Worm (Caenorhabditis elegans) whole organism, L4 larva: ENCODE data around the gene F55F10.3.

ENCODE experiments used
- D1046.2 ChIP-seq: fragments of 200-800 bp; sonication (Bioruptor generic); IDR thresholded peaks from 2 replicates; pipeline ENCODE4 v1.3.6; 2022; ENCODE audit warnings: missing genetic modification characterization, missing compliant biosample characterization
- F10B5.3 ChIP-seq: sonication (generic microtip); optimal IDR thresholded peaks from 2 replicates; lab custom pipeline; 2016; ENCODE audit warnings: mild to moderate bottlenecking, missing genetic modification characterization, missing compliant biosample characterization
- R02D3.7 ChIP-seq: fragments of 150-350 bp; sonication (generic microtip); optimal IDR thresholded peaks from 3 replicates; lab custom pipeline; 2014; ENCODE audit warnings: missing biosample characterization, missing genetic modification characterization
- Y48G9A.11 ChIP-seq: fragments of 200-800 bp; sonication (Bioruptor generic); IDR thresholded peaks from 2 replicates; pipeline ENCODE4 v1.3.6; 2022; ENCODE audit warnings: missing genetic modification reagents, missing genetic modification characterization, missing compliant biosample characterization
- Y75B8A.6 ChIP-seq: fragments of 200-800 bp; sonication (Bioruptor generic); IDR thresholded peaks from 2 replicates; pipeline ENCODE4 v1.3.6; 2022; ENCODE audit warnings: missing genetic modification reagents, missing genetic modification characterization, missing compliant biosample characterization
- aha-1 ChIP-seq: fragments of 150-350 bp; peaks from one replicate; lab custom pipeline; 2014; ENCODE audit warnings: missing biosample characterization, missing genetic modification characterization
- aly-2 ChIP-seq: sonication (generic microtip); optimal IDR thresholded peaks from 2 replicates; lab custom pipeline; 2018; ENCODE audit warnings: missing biosample characterization, missing genetic modification characterization
- attf-4 ChIP-seq: sonication (generic microtip); optimal IDR thresholded peaks from 3 replicates; lab custom pipeline; 2017; ENCODE audit warnings: missing biosample characterization, missing genetic modification characterization
- ceh-32 ChIP-seq: sonication (generic microtip); optimal IDR thresholded peaks from 2 replicates; lab custom pipeline; 2016; ENCODE audit warnings: mild to moderate bottlenecking, missing genetic modification characterization, missing compliant biosample characterization; ENCODE audit not compliant: poor library complexity
- ctbp-1 ChIP-seq: fragments of 200-800 bp; sonication (Bioruptor generic); IDR thresholded peaks from 2 replicates; pipeline ENCODE4 v1.3.6; 2022; ENCODE audit warnings: missing genetic modification reagents, missing genetic modification characterization, missing compliant biosample characterization
- daf-16 ChIP-seq, 3 experiments: sonication (generic microtip); optimal IDR thresholded peaks; 2 replicates each; lab custom pipeline; 2016 to 2017; ENCODE audit warnings: missing genetic modification characterization in 3 of 3, missing genetic modification reagents in 3 of 3, mild to moderate bottlenecking in 2 of 3, missing compliant biosample characterization in 2 of 3, missing biosample characterization in 1 of 3, moderate library complexity in 1 of 3
- daf-19 ChIP-seq: fragments of 200-800 bp; sonication (Bioruptor generic); conservative IDR thresholded peaks from 2 replicates; pipeline ENCODE4 v1.3.6; 2022; ENCODE audit warnings: missing genetic modification characterization, missing compliant biosample characterization
- dmd-6 ChIP-seq: fragments of 200-800 bp; sonication (Bioruptor generic); IDR thresholded peaks from 2 replicates; pipeline ENCODE4 v1.3.6; 2022; ENCODE audit warnings: missing genetic modification reagents, missing genetic modification characterization, missing compliant biosample characterization
- dmd-9 ChIP-seq: fragments of 200-800 bp; sonication (Bioruptor generic); IDR thresholded peaks from 2 replicates; pipeline ENCODE4 v1.3.6; 2022; ENCODE audit warnings: missing genetic modification reagents, missing genetic modification characterization, missing compliant biosample characterization
- dpl-1 ChIP-seq: fragments of 150-350 bp; optimal IDR thresholded peaks from 2 replicates; lab custom pipeline; 2014; ENCODE audit warnings: missing biosample characterization, missing genetic modification reagents, missing genetic modification characterization
- fkh-10 ChIP-seq: fragments of 150-350 bp; optimal IDR thresholded peaks from 2 replicates; lab custom pipeline; 2014; ENCODE audit warnings: missing biosample characterization, missing genetic modification reagents, missing genetic modification characterization
- hif-1 ChIP-seq, 2 experiments: sonication (generic microtip); optimal IDR thresholded peaks; 2 replicates each; lab custom pipeline; 2016 to 2017; ENCODE audit warnings: missing compliant biosample characterization in 2 of 2, missing genetic modification characterization in 2 of 2, missing genetic modification reagents in 2 of 2, missing genotype in 2 of 2, mild to moderate bottlenecking in 1 of 2
- hmg-1.1 ChIP-seq: fragments of 200-800 bp; sonication (Bioruptor generic); IDR thresholded peaks from 2 replicates; pipeline ENCODE4 v1.3.6; 2022; ENCODE audit warnings: missing genetic modification reagents, missing genetic modification characterization, missing compliant biosample characterization
- lin-39 ChIP-seq: fragments of 150-350 bp; optimal IDR thresholded peaks from 2 replicates; lab custom pipeline; 2014; ENCODE audit warnings: missing biosample characterization, missing genetic modification reagents, missing genetic modification characterization
- lir-3 ChIP-seq: sonication (generic microtip); optimal IDR thresholded peaks from 2 replicates; lab custom pipeline; 2016; ENCODE audit warnings: mild to moderate bottlenecking, missing genetic modification characterization, missing compliant biosample characterization
- mdt-29 ChIP-seq: fragments of 200-800 bp; sonication (Bioruptor generic); IDR thresholded peaks from 2 replicates; pipeline ENCODE4 v1.3.6; 2022; ENCODE audit warnings: missing genetic modification reagents, missing genetic modification characterization, missing compliant biosample characterization
- mxl-2 ChIP-seq: fragments of 200-800 bp; sonication (Bioruptor generic); conservative IDR thresholded peaks from 2 replicates; pipeline ENCODE4 v1.3.6; 2022; ENCODE audit warnings: missing genetic modification reagents, missing genetic modification characterization, missing compliant biosample characterization
- nhr-11 ChIP-seq: fragments of 150-350 bp; optimal IDR thresholded peaks from 2 replicates; lab custom pipeline; 2014; ENCODE audit warnings: missing biosample characterization, missing genetic modification characterization
- nhr-28 ChIP-seq: fragments of 150-350 bp; optimal IDR thresholded peaks from 2 replicates; lab custom pipeline; 2014; ENCODE audit warnings: missing biosample characterization, missing genetic modification characterization
- nhr-41 ChIP-seq: fragments of 200-800 bp; sonication (Bioruptor generic); IDR thresholded peaks from 2 replicates; pipeline ENCODE4 v1.3.6; 2022; ENCODE audit warnings: missing genetic modification reagents, missing genetic modification characterization, missing compliant biosample characterization
- pqm-1 ChIP-seq: sonication (generic microtip); optimal IDR thresholded peaks from 2 replicates; lab custom pipeline; 2017; ENCODE audit warnings: missing biosample characterization, missing genetic modification characterization
- set-16 ChIP-seq: fragments of 200-800 bp; sonication (Bioruptor generic); IDR thresholded peaks from 2 replicates; pipeline ENCODE4 v1.3.6; 2022; ENCODE audit warnings: missing genetic modification reagents, missing genetic modification characterization, missing compliant biosample characterization
- skn-1 ChIP-seq: fragments of 150-350 bp; optimal IDR thresholded peaks from 2 replicates; lab custom pipeline; 2014; ENCODE audit warnings: missing biosample characterization, missing genetic modification characterization
- spr-3 ChIP-seq: fragments of 200-800 bp; sonication (Bioruptor generic); optimal IDR thresholded peaks from 2 replicates; lab custom pipeline; 2018; ENCODE audit warnings: mild to moderate bottlenecking, missing genetic modification characterization, missing compliant biosample characterization
- zfp-2 ChIP-seq: sonication (generic microtip); optimal IDR thresholded peaks from 2 replicates; lab custom pipeline; 2016; ENCODE audit warnings: mild to moderate bottlenecking, missing genetic modification characterization, missing compliant biosample characterization
- zip-11 ChIP-seq: fragments of 200-800 bp; sonication (Bioruptor generic); IDR thresholded peaks from 2 replicates; pipeline ENCODE4 v1.3.6; 2022; ENCODE audit warnings: missing genetic modification characterization, missing compliant biosample characterization
- zip-2 ChIP-seq: fragments of 150-350 bp; optimal IDR thresholded peaks from 2 replicates; lab custom pipeline; 2014; ENCODE audit warnings: missing biosample characterization, missing genetic modification characterization
- ztf-11 ChIP-seq: fragments of 150-350 bp; optimal IDR thresholded peaks from 2 replicates; lab custom pipeline; 2014; ENCODE audit warnings: missing biosample characterization, missing genetic modification characterization

The F55F10.3 gene

ce11 chrIV:4326445-4326844, 33.3 kb upstream of the F55F10.3 start, which contains the start of gene trpl-2:
Gene trpl-2 (plus strand): TSS chrIV:4326654.
- TF ChIP-seq aly-2 (tag; lab: Kevin White, UChicago): no peak
- no peak for TF ChIP-seq fkh-10 (GFP tag; lab: Kevin White, UChicago)
- TF ChIP-seq aha-1 (tag; lab: Kevin White, UChicago): peak; percentile 44
- TF ChIP-seq dpl-1: peak; percentile 9
- TF ChIP-seq pqm-1: peak; percentile 33
- no peak for TF ChIP-seq daf-16 (GFP tag; optimal IDR thresholded peaks at IDR 0.05; lab: Kevin White, UChicago)
- TF ChIP-seq daf-16 (tag; optimal IDR thresholded peaks at IDR 0.05; lab: Kevin White, UChicago): peak; percentile 48
- no peak for TF ChIP-seq Y75B8A.6 (GFP tag; lab: Robert Waterston, UW)
- TF ChIP-seq spr-3 (GFP tag; lab: Kevin White, UChicago): no peak
- peak; percentile 71 for TF ChIP-seq nhr-28 (tag; lab: Kevin White, UChicago)
- no peak for TF ChIP-seq lin-39 (tag; lab: Kevin White, UChicago)
- no peak for TF ChIP-seq R02D3.7 (tag; lab: Kevin White, UChicago)
- TF ChIP-seq, all 104 proteins: peak for 5

DNA sequence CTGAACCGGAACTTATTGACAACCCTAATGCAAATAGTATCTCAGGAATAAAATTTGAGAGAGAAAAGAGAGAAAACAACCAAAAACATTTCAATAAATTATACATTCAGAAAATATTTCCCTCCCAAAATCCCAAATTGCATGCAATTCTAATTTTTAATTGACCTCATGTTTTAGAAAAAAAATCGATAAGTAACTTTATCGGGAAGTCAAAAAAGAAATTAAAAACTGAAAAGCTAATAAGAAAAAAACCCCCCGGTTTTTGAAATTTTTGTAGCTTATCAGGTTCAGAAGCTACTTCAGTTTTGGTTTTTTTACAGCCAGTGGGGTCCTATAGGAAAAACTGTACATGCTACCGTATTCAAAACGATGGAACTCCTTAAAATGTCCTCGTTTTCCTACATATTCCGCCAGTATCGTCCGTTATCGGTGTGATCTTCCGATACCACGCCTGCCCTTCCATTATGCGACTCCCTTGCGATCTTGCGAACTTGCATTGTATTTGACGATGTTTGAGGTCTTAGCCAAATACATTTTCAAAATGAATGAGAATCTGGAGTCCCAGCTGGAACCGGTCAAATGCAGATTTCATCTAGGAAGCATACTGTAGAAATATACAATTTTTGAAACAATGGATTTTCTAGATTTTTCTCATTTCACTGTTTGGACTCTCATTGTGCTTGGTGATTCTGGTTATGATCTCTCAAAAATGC, 23.5 kb upstream of the F55F10.3 start, which contains the start of the genes W03B1.3 and oac-51:
Gene W03B1.3, minus strand, starts transcription at position 101 of the 713 bp plus-strand sequence.
Gene oac-51, plus strand, starts transcription at position 663 of the 713 bp plus-strand sequence.
- TF ChIP-seq zip-2: no peak
- TF ChIP-seq aha-1 (tag; lab: Kevin White, UChicago): peak; percentile 6

DNA sequence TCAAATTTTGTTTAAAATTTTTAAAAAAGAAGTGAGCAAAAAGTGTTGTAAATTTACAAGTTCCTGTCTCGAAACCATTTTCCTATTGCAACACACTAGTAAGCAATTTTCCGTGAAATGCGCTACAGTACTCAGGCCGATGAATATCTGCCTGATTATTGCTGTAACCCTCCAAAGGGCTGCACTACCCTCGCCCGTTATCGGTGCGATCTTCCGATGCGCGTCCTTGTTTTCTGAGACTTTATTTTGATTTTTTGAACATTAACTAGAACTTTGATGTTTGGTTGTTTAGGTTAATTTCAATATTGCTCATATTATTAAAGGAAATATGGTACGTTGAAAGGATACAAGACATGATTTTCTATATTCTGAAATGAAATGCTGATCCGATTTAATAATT, 21.5 kb upstream of the F55F10.3 start:
- TF ChIP-seq daf-19 (GFP tag; lab: Robert Waterston, UW) (no peak), nhr-11 (tag; lab: Kevin White, UChicago) (no peak), D1046.2 (GFP tag; lab: Robert Waterston, UW) (no peak)

ce11 chrIV:4344828-4345227, 14.9 kb upstream of the F55F10.3 start:
- TF ChIP-seq set-16 (GFP tag; lab: Robert Waterston, UW): no peak
- no peak for TF ChIP-seq lir-3 (tag; lab: Kevin White, UChicago)
- TF ChIP-seq aha-1 (tag; lab: Kevin White, UChicago): peak; percentile 83
- no peak for TF ChIP-seq hif-1 (tag; optimal IDR thresholded peaks at IDR 0.05; lab: Kevin White, UChicago)

DNA sequence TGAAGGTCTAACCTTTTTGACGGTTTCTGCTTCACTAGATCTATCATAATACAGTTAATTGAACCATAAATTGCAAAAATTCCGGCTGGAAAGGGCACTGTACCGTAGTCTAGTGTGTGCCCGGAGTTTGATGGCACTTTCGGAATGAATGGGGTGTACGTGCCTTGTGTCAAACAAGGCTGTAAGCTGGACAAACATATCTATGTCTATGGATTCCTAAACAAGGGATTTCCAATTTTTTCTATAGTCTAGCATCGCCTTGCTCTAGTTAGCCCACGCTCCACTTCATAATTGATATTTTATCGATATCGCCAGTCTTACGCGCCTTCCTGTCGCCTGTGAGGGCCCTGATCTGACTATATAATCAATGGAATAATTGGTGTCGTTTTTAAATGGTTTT, 13.2 kb upstream of the F55F10.3 start, which contains the start of gene oac-52:
Gene oac-52, minus strand, starts transcription at position 101 of the 400 bp plus-strand sequence.
- TF ChIP-seq Y48G9A.11 (GFP tag; lab: Robert Waterston, UW): no peak
- TF ChIP-seq mxl-2 (GFP tag; lab: Robert Waterston, UW): no peak
- no peak for TF ChIP-seq skn-1 (tag; lab: Kevin White, UChicago)
- TF ChIP-seq zip-11 (GFP tag; lab: Robert Waterston, UW): no peak
- TF ChIP-seq ctbp-1 (GFP tag; lab: Robert Waterston, UW): no peak
- TF ChIP-seq hmg-1.1 (GFP tag; lab: Robert Waterston, UW): no peak
- TF ChIP-seq ceh-32: no peak
- TF ChIP-seq D1046.2 (GFP tag; lab: Robert Waterston, UW): no peak
- TF ChIP-seq attf-4: no peak
- no peak for TF ChIP-seq dmd-6 (GFP tag; lab: Robert Waterston, UW)
- TF ChIP-seq zip-2: no peak
- TF ChIP-seq dpl-1: no peak
- no peak for TF ChIP-seq zfp-2 (tag; lab: Kevin White, UChicago)
- no peak for TF ChIP-seq dmd-9 (GFP tag; lab: Robert Waterston, UW)
- no peak for TF ChIP-seq F10B5.3 (tag; lab: Kevin White, UChicago)
- TF ChIP-seq ztf-11 (tag; lab: Kevin White, UChicago): no peak
- TF ChIP-seq nhr-41 (GFP tag; lab: Robert Waterston, UW): no peak
- TF ChIP-seq mdt-29 (GFP tag; lab: Robert Waterston, UW): no peak
